Worm (Caenorhabditis elegans) whole organism, L2 larva: ENCODE results near the gene C34B4.5.

Source experiments
- ZK546.5 ChIP-seq: sonication (generic microtip); optimal IDR thresholded peaks from 2 replicates; lab custom pipeline; 2017; ENCODE audit warnings: missing biosample characterization, missing genetic modification characterization
- nhr-77 ChIP-seq: fragments of 150-350 bp; optimal IDR thresholded peaks from 2 replicates; lab custom pipeline; 2014; ENCODE audit warnings: missing biosample characterization, missing genetic modification characterization
- skn-1 ChIP-seq: sonication (generic microtip); optimal IDR thresholded peaks from 2 replicates; lab custom pipeline; 2017; ENCODE audit warnings: missing biosample characterization, missing genetic modification characterization
- sma-3 ChIP-seq: sonication (generic microtip); optimal IDR thresholded peaks from 2 replicates; lab custom pipeline; 2016; ENCODE audit warnings: missing genetic modification reagents, missing genetic modification characterization, missing compliant biosample characterization
- unc-39 ChIP-seq: fragments of 150-350 bp; optimal IDR thresholded peaks from 2 replicates; lab custom pipeline; 2014; ENCODE audit warnings: missing biosample characterization, missing genetic modification characterization
- ztf-11 ChIP-seq: sonication (generic microtip); optimal IDR thresholded peaks from 2 replicates; lab custom pipeline; 2017; ENCODE audit warnings: missing biosample characterization, missing genetic modification characterization

DNA sequence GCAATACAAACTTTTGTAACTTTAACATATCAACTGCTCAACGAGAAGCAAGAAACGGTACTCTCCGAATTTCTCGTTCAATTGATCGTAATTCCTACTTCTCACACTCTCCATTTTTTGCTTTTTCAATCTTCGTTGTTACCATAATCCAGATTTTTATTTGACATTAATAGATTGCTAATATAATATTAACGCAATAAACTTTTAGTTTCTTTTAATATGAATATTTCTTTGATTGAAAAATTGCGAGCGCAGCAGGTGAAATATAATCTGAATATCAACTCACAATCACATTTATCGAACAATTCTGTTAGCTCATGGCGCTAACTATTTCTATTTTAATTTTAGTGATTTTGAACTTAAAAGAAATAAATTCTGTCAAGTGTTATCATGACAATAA is 3.4 kb upstream of the C34B4.5 start, which contains the start of gene lurp-4:
- TF ChIP-seq nhr-77 (tag; lab: Kevin White, UChicago) (no peak), unc-39 (tag; lab: Kevin White, UChicago) (no peak), sma-3 (GFP tag; lab: Kevin White, UChicago) (no peak), ZK546.5 (tag; lab: Kevin White, UChicago) (no peak), skn-1 (tag; lab: Kevin White, UChicago) (no peak), ztf-11 (no peak)
